Fruit fly (Drosophila melanogaster): ENCODE data around the gene CG10588.

CG10588 gene

DNA sequence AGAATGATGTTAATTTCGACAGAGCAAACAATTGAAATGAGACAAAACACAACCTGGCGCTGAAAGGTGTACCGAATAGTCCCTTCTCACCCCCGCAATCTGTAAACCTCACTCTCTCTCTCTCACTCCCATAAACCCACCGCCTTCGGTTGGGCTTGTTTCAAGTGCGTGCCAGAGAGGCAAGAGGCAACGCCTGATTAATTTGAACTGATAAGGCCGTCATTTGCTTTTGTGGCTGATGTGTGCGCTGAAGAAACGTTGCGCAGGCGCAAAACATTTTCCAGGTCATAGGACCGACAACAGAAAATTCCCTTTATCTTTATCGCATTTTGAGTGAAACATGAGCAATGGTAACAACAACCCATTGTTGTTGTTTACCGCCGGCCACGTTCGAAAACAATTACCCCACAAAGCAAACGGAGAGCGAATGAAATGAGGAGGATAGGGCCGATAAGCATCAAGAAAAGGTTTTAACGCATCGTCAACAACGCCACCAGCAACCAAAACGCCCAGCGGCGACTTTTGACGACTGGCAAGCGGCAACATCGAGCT lies 34.4 kb upstream of the CG10588 start (continued):
- TF ChIP-seq Hr3 (GFP tag; optimal IDR thresholded peaks at IDR 0.05) (no peak), onecut (GFP tag; IDR thresholded peaks at IDR 0.05) (peak; percentile 20; the same call in 1 of the 2 replicates), rib (GFP tag; IDR thresholded peaks at IDR 0.05) (0 out of 2 replicates have a peak, but pooled peaks have one; percentile 42), CHES-1-like (GFP tag; optimal IDR thresholded peaks at IDR 0.05) (no peak), dmrt11E (tag; optimal IDR thresholded peaks at IDR 0.05) (peak; percentile 28), CG10959 (GFP tag; IDR thresholded peaks at IDR 0.05) (0 out of 2 replicates have a peak, but pooled peaks have one; percentile 14), ci (GFP tag; IDR thresholded peaks at IDR 0.05) (peak; percentile 75; the same call in 2 of the 3 replicates), CG1233 (GFP tag; optimal IDR thresholded peaks at IDR 0.05) (peak; percentile 37), CG8290 (GFP tag; optimal IDR thresholded peaks at IDR 0.05) (no peak), CG8290 (tag; optimal IDR thresholded peaks at IDR 0.05) (peak; percentile 19 to 53), oc (tag; optimal IDR thresholded peaks at IDR 0.05) (peak; percentile 54), CG15269 (tag; optimal IDR thresholded peaks at IDR 0.05) (peak; percentile 48), exex (tag; optimal IDR thresholded peaks at IDR 0.05) (peak; percentile 47), chm (GFP tag; IDR thresholded peaks at IDR 0.05) (peak; percentile 69; the same call in 1 of the 2 replicates), grn (GFP tag; optimal IDR thresholded peaks at IDR 0.05) (peak; percentile 98), Hey (tag; optimal IDR thresholded peaks at IDR 0.05) (no peak), CG15479 (GFP tag; optimal IDR thresholded peaks at IDR 0.05) (peak; percentile 100), zfh1 (GFP tag; IDR thresholded peaks at IDR 0.05) (peak; percentile 52; the same call in 1 of the 3 replicates), CG4424 (GFP tag; optimal IDR thresholded peaks at IDR 0.05) (no peak), bbx (GFP tag; IDR thresholded peaks at IDR 0.05; ENCODE audit: partially characterized antibody) (peak; percentile 18; the same call in 1 of the 2 replicates), Xrp1 (GFP tag; IDR thresholded peaks at IDR 0.05) (peak; percentile 49), Fer3 (tag; optimal IDR thresholded peaks at IDR 0.05) (no peak), CG1832 (GFP tag; optimal IDR thresholded peaks at IDR 0.05) (peak; percentile 74), prd (optimal IDR thresholded peaks at IDR 0.05) (no peak), prd (GFP tag; IDR thresholded peaks at IDR 0.05) (peak; percentile 44; the same call in 2 of the 3 replicates), CG6683 (GFP tag; optimal IDR thresholded peaks at IDR 0.05) (no peak), Sox100B (GFP tag; optimal IDR thresholded peaks at IDR 0.05) (peak; percentile 5), D (optimal IDR thresholded peaks at IDR 0.05) (peak; percentile 38), D (GFP tag; optimal IDR thresholded peaks at IDR 0.05) (peak; percentile 23), HLH3B (GFP tag; IDR thresholded peaks at IDR 0.05) (peak; percentile 21; the same call in 1 of the 2 replicates), sc (optimal IDR thresholded peaks at IDR 0.05) (no peak), sc (GFP tag; optimal IDR thresholded peaks at IDR 0.05) (peak; percentile 31), run (tag; optimal IDR thresholded peaks at IDR 0.05) (peak; percentile 20), Dip3 (GFP tag; optimal IDR thresholded peaks at IDR 0.05) (no peak), CG12942 (GFP tag; optimal IDR thresholded peaks at IDR 0.05) (no peak), tll (GFP tag; optimal IDR thresholded peaks at IDR 0.05) (peak in 1 of 2 experiments; percentile 97), Med (GFP tag) (peak; percentile 64), Mes4 (GFP tag; optimal IDR thresholded peaks at IDR 0.05) (no peak), NfI (GFP tag; optimal IDR thresholded peaks at IDR 0.05) (no peak), CG3065 (GFP tag; optimal IDR thresholded peaks at IDR 0.05) (no peak), caup (GFP tag; optimal IDR thresholded peaks at IDR 0.05; ENCODE audit: severe bottlenecking) (peak; percentile 12), CG17328 (GFP tag; IDR thresholded peaks at IDR 0.05) (0 out of 2 replicates have a peak, but pooled peaks have one; percentile 25), CG17568 (GFP tag; optimal IDR thresholded peaks at IDR 0.05) (peak; percentile 9), Asciz (GFP tag; optimal IDR thresholded peaks at IDR 0.05) (peak; percentile 35), Sox102F (GFP tag; optimal IDR thresholded peaks at IDR 0.05) (no peak), CG4282 (GFP tag; optimal IDR thresholded peaks at IDR 0.05) (peak; percentile 7), CG4820 (GFP tag; optimal IDR thresholded peaks at IDR 0.05) (no peak), gcm (GFP tag; optimal IDR thresholded peaks at IDR 0.05) (peak; percentile 23), Nf-YB (GFP tag; optimal IDR thresholded peaks at IDR 0.05) (peak; percentile 45), stwl (tag; optimal IDR thresholded peaks at IDR 0.05) (no peak)

Measured in whole organism, embryonic.